Worm (Caenorhabditis elegans) whole organism, late embryonic: ENCODE results near the gene srz-20.
A peak's percentile ranks its signal among the peaks of the same experiment; 100 is the strongest.

Source experiments
- C08G9.2 ChIP-seq: sonication (generic microtip); optimal IDR thresholded peaks from 2 replicates; lab custom pipeline; 2016; ENCODE audit warnings: mild to moderate bottlenecking, missing genetic modification characterization, moderate library complexity, missing compliant biosample characterization
- K02D7.2 ChIP-seq: sonication (generic microtip); optimal IDR thresholded peaks from 2 replicates; lab custom pipeline; 2017; ENCODE audit warnings: mild to moderate bottlenecking, missing genetic modification characterization, missing compliant biosample characterization
- ama-1 ChIP-seq: fragments of 150-350 bp; optimal IDR thresholded peaks from 2 replicates; lab custom pipeline; 2014
- ceh-14 ChIP-seq: sonication (generic microtip); optimal IDR thresholded peaks from 2 replicates; lab custom pipeline; 2016; ENCODE audit warnings: missing genotype, missing genetic modification characterization, missing compliant biosample characterization
- ceh-24 ChIP-seq: sonication (generic microtip); optimal IDR thresholded peaks from 2 replicates; lab custom pipeline; 2016; ENCODE audit warnings: mild to moderate bottlenecking, missing genetic modification characterization, missing compliant biosample characterization
- ceh-30 ChIP-seq: fragments of 150-350 bp; optimal IDR thresholded peaks from 2 replicates; lab custom pipeline; 2014; ENCODE audit warnings: missing biosample characterization, missing genetic modification characterization
- ceh-34 ChIP-seq: sonication (generic microtip); optimal IDR thresholded peaks from 2 replicates; lab custom pipeline; 2016; ENCODE audit warnings: mild to moderate bottlenecking, missing genetic modification characterization, missing compliant biosample characterization
- ceh-45 ChIP-seq: fragments of 200-800 bp; sonication (Bioruptor generic); IDR thresholded peaks from 2 replicates; pipeline ENCODE4 v1.3.6; 2022; ENCODE audit warnings: missing genetic modification reagents, missing genetic modification characterization, missing compliant biosample characterization
- ceh-6 ChIP-seq: fragments of 200-800 bp; sonication (Bioruptor generic); optimal IDR thresholded peaks from 2 replicates; lab custom pipeline; 2018; ENCODE audit warnings: mild to moderate bottlenecking, missing genetic modification characterization, missing compliant biosample characterization
- che-1 ChIP-seq: sonication (generic microtip); optimal IDR thresholded peaks from 2 replicates; lab custom pipeline; 2016; ENCODE audit warnings: mild to moderate bottlenecking, missing genetic modification characterization, missing compliant biosample characterization
- dve-1 ChIP-seq: sonication (generic microtip); optimal IDR thresholded peaks from 2 replicates; lab custom pipeline; 2017; ENCODE audit warnings: antibody characterized with exemption, mild to moderate bottlenecking, missing genetic modification characterization, missing compliant biosample characterization
- elt-2 ChIP-seq: sonication (generic microtip); optimal IDR thresholded peaks from 2 replicates; lab custom pipeline; 2016; ENCODE audit warnings: missing genetic modification reagents, missing genetic modification characterization, missing compliant biosample characterization
- elt-4 ChIP-seq: sonication (generic microtip); optimal IDR thresholded peaks from 2 replicates; lab custom pipeline; 2016; ENCODE audit warnings: missing genetic modification characterization, missing compliant biosample characterization
- ets-4 ChIP-seq: sonication (generic microtip); optimal IDR thresholded peaks from 2 replicates; lab custom pipeline; 2016; ENCODE audit warnings: missing genetic modification characterization, missing compliant biosample characterization
- fax-1 ChIP-seq: sonication (generic microtip); optimal IDR thresholded peaks from 2 replicates; lab custom pipeline; 2016; ENCODE audit warnings: missing genotype, missing genetic modification characterization, missing compliant biosample characterization
- fkh-10 ChIP-seq: fragments of 150-350 bp; optimal IDR thresholded peaks from 2 replicates; lab custom pipeline; 2014; ENCODE audit warnings: missing biosample characterization, missing genetic modification reagents, missing genetic modification characterization
- gmeb-2 ChIP-seq: sonication (generic microtip); optimal IDR thresholded peaks from 2 replicates; lab custom pipeline; 2016; ENCODE audit warnings: missing genetic modification characterization, inconsistent platforms, missing compliant biosample characterization
- hlh-13 ChIP-seq: fragments of 200-800 bp; sonication (Bioruptor generic); optimal IDR thresholded peaks from 2 replicates; lab custom pipeline; 2018; ENCODE audit warnings: mild to moderate bottlenecking, missing genetic modification characterization, missing compliant biosample characterization
- hlh-15 ChIP-seq: sonication (generic microtip); optimal IDR thresholded peaks from 2 replicates; lab custom pipeline; 2016; ENCODE audit warnings: missing genetic modification characterization, missing compliant biosample characterization
- hlh-30 ChIP-seq: sonication (generic microtip); optimal IDR thresholded peaks from 2 replicates; lab custom pipeline; 2017; ENCODE audit warnings: antibody characterized with exemption, missing genetic modification characterization, missing compliant biosample characterization; ENCODE audit not compliant: insufficient read depth
- lin-11 ChIP-seq: fragments of 200-800 bp; sonication (Bioruptor generic); optimal IDR thresholded peaks from 2 replicates; lab custom pipeline; 2018; ENCODE audit warnings: mild to moderate bottlenecking, missing genetic modification characterization, missing compliant biosample characterization
- mec-3 ChIP-seq: sonication (generic microtip); optimal IDR thresholded peaks from 2 replicates; lab custom pipeline; 2016; ENCODE audit warnings: borderline replicate concordance, missing genetic modification characterization, missing compliant biosample characterization
- nfya-1 ChIP-seq: sonication (generic microtip); optimal IDR thresholded peaks from 2 replicates; lab custom pipeline; 2017; ENCODE audit warnings: missing genetic modification characterization, mild to moderate bottlenecking, missing compliant biosample characterization, antibody characterized with exemption, moderate library complexity
- nhr-11 ChIP-seq: fragments of 150-350 bp; optimal IDR thresholded peaks from 2 replicates; lab custom pipeline; 2014; ENCODE audit warnings: missing biosample characterization, missing genetic modification characterization
- pag-3 ChIP-seq: sonication (generic microtip); optimal IDR thresholded peaks from 2 replicates; lab custom pipeline; 2016; ENCODE audit warnings: missing compliant biosample characterization, missing genetic modification characterization, borderline replicate concordance
- pat-9 ChIP-seq: fragments of 200-800 bp; sonication (Bioruptor generic); optimal IDR thresholded peaks from 2 replicates; lab custom pipeline; 2018; ENCODE audit warnings: mild to moderate bottlenecking, missing genetic modification characterization, moderate library complexity, missing compliant biosample characterization
- pqm-1 ChIP-seq: sonication (generic microtip); optimal IDR thresholded peaks from 2 replicates; lab custom pipeline; 2016; ENCODE audit warnings: missing genetic modification characterization, missing compliant biosample characterization
- ref-2 ChIP-seq: sonication (generic microtip); optimal IDR thresholded peaks from 2 replicates; lab custom pipeline; 2016; ENCODE audit warnings: missing genetic modification characterization, missing compliant biosample characterization
- rnt-1 ChIP-seq: sonication (generic microtip); optimal IDR thresholded peaks from 2 replicates; lab custom pipeline; 2016; ENCODE audit warnings: missing genetic modification characterization, missing compliant biosample characterization
- sdc-2 ChIP-seq: sonication (generic microtip); optimal IDR thresholded peaks from 2 replicates; lab custom pipeline; 2016; ENCODE audit warnings: missing genotype, missing genetic modification characterization, missing compliant biosample characterization
- sox-4 ChIP-seq: sonication (generic microtip); optimal IDR thresholded peaks from 2 replicates; lab custom pipeline; 2017; ENCODE audit warnings: mild to moderate bottlenecking, missing genetic modification characterization, inconsistent platforms, missing compliant biosample characterization
- tbx-2 ChIP-seq: sonication (generic microtip); optimal IDR thresholded peaks from 2 replicates; lab custom pipeline; 2016; ENCODE audit warnings: missing genetic modification characterization, missing compliant biosample characterization
- ttx-3 ChIP-seq: sonication (generic microtip); optimal IDR thresholded peaks from 2 replicates; lab custom pipeline; 2016; ENCODE audit warnings: missing genetic modification reagents, missing genetic modification characterization, missing compliant biosample characterization
- unc-86 ChIP-seq: sonication (generic microtip); optimal IDR thresholded peaks from 2 replicates; lab custom pipeline; 2016; ENCODE audit warnings: missing genetic modification characterization, missing compliant biosample characterization
- zip-5 ChIP-seq: sonication (generic microtip); optimal IDR thresholded peaks from 2 replicates; lab custom pipeline; 2016; ENCODE audit warnings: missing genetic modification characterization, missing compliant biosample characterization

srz-20 gene

DNA sequence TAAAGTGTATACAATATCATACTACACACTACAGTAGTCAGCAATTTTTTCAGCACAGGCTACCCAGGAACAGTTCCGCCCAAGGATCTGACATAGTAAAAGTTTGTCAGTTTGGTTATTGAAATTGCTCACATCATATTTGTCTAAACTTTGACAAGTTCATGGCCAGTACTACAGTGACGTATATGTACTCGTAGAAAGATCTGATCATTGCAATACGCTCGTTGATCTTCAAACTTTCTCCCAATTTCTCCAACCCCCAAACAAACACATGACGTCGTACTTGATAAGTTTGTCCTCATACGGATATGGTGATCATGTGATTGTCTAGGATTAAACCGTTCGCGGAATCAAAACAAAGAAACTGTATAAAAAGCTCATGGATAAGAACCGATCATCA is 20.6 kb upstream of the srz-20 start, which contains the start of gene dct-8:
TSS of gene dct-8 (plus strand) at position 301 of the 400 bp plus-strand sequence.
- TF ChIP-seq fax-1 (tag; lab: Kevin White, UChicago) = no peak
- TF ChIP-seq rnt-1 (tag; lab: Kevin White, UChicago) = no peak
- no peak for TF ChIP-seq lin-11
- no peak for TF ChIP-seq pag-3 (tag; lab: Kevin White, UChicago)
- no peak for TF ChIP-seq mec-3 (tag; lab: Kevin White, UChicago)
- TF ChIP-seq unc-86 = no peak
- TF ChIP-seq hlh-15 = no peak
- TF ChIP-seq ttx-3 (tag; lab: Kevin White, UChicago) = no peak
- no peak for TF ChIP-seq ceh-45 (GFP tag; lab: Robert Waterston, UW)
- TF ChIP-seq che-1 (tag; lab: Kevin White, UChicago) = no peak
- no peak for TF ChIP-seq fkh-10
- no peak for TF ChIP-seq dve-1 (tag; lab: Kevin White, UChicago)

DNA sequence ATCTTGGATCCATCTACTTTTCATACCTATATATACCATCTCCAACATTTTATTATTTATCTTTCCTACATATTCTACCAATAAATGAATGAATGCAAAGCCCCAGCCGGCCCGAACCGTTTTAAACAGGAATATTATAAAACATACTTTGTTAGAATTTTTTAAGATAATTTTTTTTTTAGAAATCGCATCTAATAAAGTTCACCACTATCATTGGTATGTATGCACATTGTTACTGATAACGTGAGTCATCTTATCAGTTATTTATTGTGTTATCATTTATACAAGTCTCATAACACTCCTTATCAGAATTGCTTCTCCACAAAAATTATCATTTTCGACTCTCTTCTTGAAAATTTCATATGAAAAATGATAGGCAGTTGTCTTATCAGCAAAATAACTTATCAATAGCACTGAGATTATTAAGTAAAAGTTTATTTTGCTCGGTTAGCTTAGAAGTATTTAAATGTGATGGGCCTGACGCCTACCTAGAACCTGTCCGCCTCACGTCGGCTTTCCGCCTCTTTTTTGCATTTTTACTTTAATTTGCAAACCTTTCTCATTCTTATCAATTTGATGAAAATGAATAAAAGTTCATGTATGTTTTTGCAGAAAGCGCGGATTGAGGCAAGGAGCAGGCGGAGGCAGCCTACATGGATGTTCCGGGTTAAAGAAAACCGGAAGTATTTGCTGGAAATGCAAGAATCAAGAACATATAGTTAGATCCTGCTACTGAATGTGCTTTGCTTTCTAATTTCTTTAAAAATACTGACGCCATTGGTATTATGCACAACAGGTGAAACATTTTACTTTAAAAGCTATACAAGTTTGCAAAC is 15.5 kb upstream of the srz-20 start, which contains the start of gene srz-62:
TSS of gene srz-62 (plus strand) at position 786 of the 836 bp plus-strand sequence.
- TF ChIP-seq gmeb-2 (tag; lab: Kevin White, UChicago) (no peak), elt-2 (peak; percentile 100), pqm-1 (peak; percentile 82), zip-5 (peak; percentile 20), ceh-30 (tag; lab: Kevin White, UChicago) (no peak)
- TF ChIP-seq, all 69 proteins: peak for 3

DNA sequence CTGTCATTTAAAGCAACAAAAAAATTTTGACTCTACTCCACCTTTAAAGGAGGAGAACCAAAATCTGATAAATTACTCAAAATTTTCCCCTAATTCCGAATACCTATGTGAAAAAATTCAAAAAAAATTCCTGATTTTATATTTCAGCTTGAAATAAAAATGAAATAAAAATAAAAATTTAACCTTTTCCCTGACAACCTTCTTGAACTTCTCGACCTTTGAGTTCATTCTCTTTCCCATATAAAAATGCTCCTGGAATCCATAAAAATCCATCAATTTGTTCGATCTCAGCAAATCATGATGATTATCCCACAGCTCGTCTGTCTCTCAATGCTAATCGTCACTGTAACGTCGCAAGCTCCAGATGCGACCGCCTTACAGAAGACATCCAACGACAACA is 12.4 kb upstream of the srz-20 start, which contains the start of gene F56D6.6:
TSS of gene F56D6.6 (plus strand) at position 301 of the 400 bp plus-strand sequence.
- TF ChIP-seq hlh-13 (GFP tag; lab: Kevin White, UChicago) (no peak), zip-5 (no peak), hlh-15 (no peak), ceh-6 (GFP tag; lab: Kevin White, UChicago) (no peak), K02D7.2 (tag; lab: Kevin White, UChicago) (no peak), nfya-1 (tag; lab: Kevin White, UChicago) (no peak), ceh-34 (tag; lab: Kevin White, UChicago) (no peak), C08G9.2 (tag; lab: Kevin White, UChicago) (no peak), ceh-24 (tag; lab: Kevin White, UChicago) (no peak), elt-4 (tag; lab: Kevin White, UChicago) (no peak), ets-4 (tag; lab: Kevin White, UChicago) (no peak), che-1 (tag; lab: Kevin White, UChicago) (no peak)

DNA sequence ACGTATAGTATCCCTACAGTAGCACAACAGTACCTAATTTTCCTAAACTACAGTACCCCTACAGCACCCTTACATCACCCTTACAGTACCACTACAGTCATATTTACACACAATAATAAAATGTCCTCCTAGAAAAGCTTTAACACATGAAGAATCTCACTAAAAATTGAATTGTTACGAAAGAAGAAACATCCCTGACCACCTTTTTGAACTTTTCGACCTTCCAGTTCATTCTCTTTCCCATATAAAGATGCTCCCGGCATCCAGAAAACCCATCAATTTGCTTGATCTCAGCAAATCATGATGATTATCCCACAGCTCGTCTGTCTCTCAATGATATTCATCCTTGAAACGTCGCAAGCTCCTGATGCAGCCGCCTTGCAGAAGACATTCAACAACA is 10.8 kb upstream of the srz-20 start, which contains the start of gene F56D6.21:
TSS of gene F56D6.21 (plus strand) at position 301 of the 400 bp plus-strand sequence.
- no peak for TF ChIP-seq ceh-14 (tag; lab: Kevin White, UChicago)
- no peak for TF ChIP-seq nhr-11
- TF ChIP-seq sox-4 (tag; lab: Kevin White, UChicago) = no peak
- no peak for TF ChIP-seq ama-1 (lab: Kevin White, UChicago)
- TF ChIP-seq tbx-2 (tag; lab: Kevin White, UChicago) = no peak
- no peak for TF ChIP-seq pqm-1
- TF ChIP-seq unc-86 = no peak
- no peak for TF ChIP-seq sdc-2 (tag; lab: Kevin White, UChicago)
- TF ChIP-seq ref-2 = no peak
- TF ChIP-seq ceh-30 (tag; lab: Kevin White, UChicago) = no peak
- no peak for TF ChIP-seq pat-9 (tag; lab: Kevin White, UChicago)
- TF ChIP-seq hlh-30 (tag; lab: Kevin White, UChicago) = no peak
- TF ChIP-seq, all 69 proteins: peak for 0
